Worm (Caenorhabditis elegans) whole organism, midembryonic: Measurements from ENCODE around the gene D1044.7.

Experiments
- T22C8.4 ChIP-seq: fragments of 200-800 bp; sonication (Bioruptor generic); IDR thresholded peaks from 2 replicates; pipeline ENCODE4 v1.3.6; 2022; ENCODE audit warnings: missing genetic modification characterization, missing compliant biosample characterization
- flt-1 ChIP-seq: fragments of 200-800 bp; sonication (Bioruptor generic); IDR thresholded peaks from 2 replicates; pipeline ENCODE4 v1.3.6; 2022; ENCODE audit warnings: missing genetic modification characterization, missing compliant biosample characterization
- med-1 ChIP-seq: sonication (generic microtip); optimal IDR thresholded peaks from 2 replicates; lab custom pipeline; 2017; ENCODE audit warnings: missing genetic modification characterization, mild to moderate bottlenecking, missing compliant biosample characterization, antibody characterized with exemption, missing genetic modification reagents; ENCODE audit not compliant: insufficient read depth
- ztf-23 ChIP-seq: fragments of 200-800 bp; sonication (Bioruptor generic); IDR thresholded peaks from 2 replicates; pipeline ENCODE4 v1.3.6; 2022; ENCODE audit warnings: missing genetic modification reagents, missing genetic modification characterization, missing compliant biosample characterization

DNA sequence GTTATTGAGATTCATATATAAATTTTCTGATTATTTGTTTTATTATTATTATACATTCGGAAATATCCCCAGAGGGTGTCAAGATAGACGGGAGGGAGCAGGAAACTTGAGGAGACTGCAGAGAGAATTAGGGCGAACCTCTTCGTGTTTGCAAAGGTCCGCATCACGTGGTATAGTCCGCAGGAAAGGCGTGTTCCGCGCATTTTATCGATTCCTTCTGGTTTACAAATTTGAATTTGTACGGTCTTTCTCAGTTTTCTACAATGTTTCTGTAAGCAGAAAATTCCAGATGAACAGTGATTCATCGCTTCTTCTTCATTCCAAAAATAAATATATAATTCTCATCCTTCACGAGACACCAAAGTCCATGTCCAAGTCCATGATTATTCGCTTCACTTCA, 8.6 kb downstream of the D1044.7 start:
- TF ChIP-seq flt-1 (GFP tag; lab: Robert Waterston, UW): no peak
- TF ChIP-seq med-1 (GFP tag; lab: Kevin White, UChicago): no peak
- no peak for TF ChIP-seq ztf-23 (GFP tag; lab: Robert Waterston, UW)
- no peak; the same call in 1 of the 2 replicates for TF ChIP-seq T22C8.4
